Worm (Caenorhabditis elegans) whole organism, dauer: Measurements from ENCODE around the gene K10H10.9.

ENCODE experiments used
- unc-62 ChIP-seq: sonication (generic microtip); optimal IDR thresholded peaks from 2 replicates; lab custom pipeline; 2017; ENCODE audit warnings: missing biosample characterization, missing genetic modification reagents, missing genetic modification characterization

K10H10.9 gene

DNA sequence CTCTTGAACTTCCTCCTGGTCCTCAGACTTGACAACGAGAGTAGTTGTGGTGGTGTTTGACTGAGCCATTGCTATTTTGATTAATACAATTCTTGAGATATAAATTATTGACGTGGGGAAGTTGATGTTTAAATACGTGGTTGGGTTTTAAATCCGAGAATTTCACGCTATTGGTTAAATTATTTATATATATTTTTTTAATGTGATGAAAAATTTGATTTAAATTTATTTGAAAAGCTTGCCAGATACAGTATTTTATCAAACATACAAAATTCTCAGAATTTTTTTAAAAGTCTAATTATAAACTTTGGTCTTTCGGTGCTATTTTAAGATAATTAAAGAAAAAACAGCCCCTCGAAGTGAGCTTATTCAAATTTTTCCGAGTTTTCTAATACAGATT is 7.4 kb downstream of the K10H10.9 start, which contains the start of the genes K10H10.7 and K10H10.10:
K10H10.7 (minus strand) TSS at position 101 of the 400 bp plus-strand sequence.
K10H10.10 (plus strand) TSS at position 204 of the 400 bp plus-strand sequence.
- TF ChIP-seq unc-62 (GFP tag; lab: Kevin White, UChicago): no peak

DNA sequence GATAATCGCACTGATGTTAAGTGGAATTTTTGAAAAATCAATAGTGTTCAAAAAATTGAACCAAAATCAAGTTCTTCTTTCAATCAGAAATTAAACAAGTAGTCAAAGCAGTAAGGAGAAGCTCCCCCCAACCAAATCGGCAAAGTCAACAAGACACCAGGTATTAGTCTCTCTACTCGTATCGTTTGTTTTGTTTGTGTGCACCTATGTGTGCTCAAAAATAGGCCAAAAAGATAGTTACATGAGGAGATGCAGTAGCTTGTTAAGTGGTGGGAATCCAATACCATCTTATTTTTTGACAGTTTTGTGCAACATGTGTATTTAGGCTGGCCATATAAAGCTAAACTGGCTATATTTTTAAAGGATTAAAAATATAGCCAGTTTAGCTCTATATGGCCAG is 8.7 kb downstream of the K10H10.9 start, which contains the start of gene K10H10.12:
K10H10.12 (minus strand) TSS at position 101 of the 400 bp plus-strand sequence.
- TF ChIP-seq unc-62 (GFP tag; lab: Kevin White, UChicago): no peak

DNA sequence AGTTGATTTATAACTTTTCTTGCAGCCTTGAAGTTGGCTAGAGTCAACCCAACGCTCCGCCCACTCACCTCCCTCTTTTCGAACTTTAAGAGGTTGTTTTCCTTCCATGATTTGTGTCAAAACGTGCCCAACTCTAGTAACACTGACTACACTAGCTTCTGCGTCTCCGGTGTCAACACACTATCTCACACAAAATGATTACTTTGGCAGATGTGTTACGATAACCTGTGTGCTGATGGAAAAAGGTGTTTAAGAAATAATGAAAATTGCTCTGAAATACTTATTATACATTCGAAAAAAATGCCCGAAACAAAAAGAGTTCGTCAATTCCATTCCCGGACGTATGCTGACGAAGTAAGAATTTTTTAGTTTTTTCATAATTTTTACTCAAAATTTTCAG is 11.9 kb downstream of the K10H10.9 start, which contains the start of gene K10H10.6:
K10H10.6 (plus strand) TSS at position 301 of the 400 bp plus-strand sequence.
- no peak for TF ChIP-seq unc-62 (GFP tag; lab: Kevin White, UChicago)

DNA sequence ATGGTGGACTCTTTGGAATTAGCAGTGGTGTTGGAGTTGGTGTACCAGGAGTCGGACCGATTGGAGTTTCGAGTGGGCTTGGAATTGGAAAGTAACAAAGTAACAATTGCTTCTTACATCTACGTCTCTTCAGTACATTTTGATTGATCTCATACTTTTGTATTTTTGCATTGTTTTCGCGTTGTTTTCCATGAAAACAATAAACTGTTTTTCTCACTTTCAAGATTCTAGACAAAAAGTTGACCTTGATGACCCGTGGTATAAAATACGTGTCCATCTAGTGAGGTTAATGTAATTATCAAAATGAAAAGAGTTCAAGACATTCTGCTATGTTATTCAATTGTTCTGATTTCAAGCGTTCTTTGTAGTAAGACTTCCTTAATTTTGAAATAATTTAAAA is 13.5 kb downstream of the K10H10.9 start, which contains the start of gene K10H10.5:
K10H10.5 (plus strand) TSS at position 301 of the 400 bp plus-strand sequence.
- no peak for TF ChIP-seq unc-62 (GFP tag; lab: Kevin White, UChicago)

DNA sequence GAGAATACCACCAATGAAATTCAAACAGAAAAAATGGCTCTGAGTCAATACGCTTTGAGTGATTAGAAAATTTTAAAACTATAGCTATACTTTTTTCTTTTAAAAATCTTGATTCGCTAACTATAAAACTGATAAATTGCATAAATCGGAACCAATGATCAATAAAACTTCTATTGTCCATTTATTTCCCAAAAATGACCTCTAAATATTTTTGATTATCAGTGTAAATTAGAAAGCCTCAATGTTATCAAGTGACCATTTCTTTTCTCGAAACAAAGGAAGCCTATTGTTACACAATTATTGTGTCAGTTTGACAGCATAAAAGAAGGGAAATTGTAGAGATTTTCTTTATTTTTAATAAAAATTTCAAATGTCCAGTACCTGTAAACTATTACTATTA is 14.8 kb downstream of the K10H10.9 start, which contains the start of gene K10H10.4:
K10H10.4 (plus strand) TSS at position 301 of the 400 bp plus-strand sequence.
- TF ChIP-seq unc-62 (GFP tag; lab: Kevin White, UChicago): no peak

DNA sequence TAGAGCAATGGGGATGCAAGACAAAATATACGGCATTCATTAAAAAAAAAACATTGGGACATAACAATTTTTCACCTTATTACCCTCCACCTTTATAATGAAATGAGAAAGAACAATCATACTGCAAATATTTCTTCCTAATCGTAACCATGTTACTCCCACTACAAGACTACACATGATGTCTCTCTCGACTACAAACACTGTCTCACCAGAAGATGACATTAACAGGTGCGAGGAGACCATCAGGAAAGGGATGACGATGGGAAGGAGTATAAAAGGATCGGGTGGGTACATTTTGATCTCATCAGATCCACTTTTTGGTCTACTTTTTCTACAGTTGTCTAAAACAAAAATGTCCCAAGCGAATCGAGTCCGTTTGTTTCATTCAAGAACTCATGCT is 17.1 kb downstream of the K10H10.9 start, which contains the start of gene dhs-8:
dhs-8 (plus strand) TSS at position 179 of the 400 bp plus-strand sequence.
- TF ChIP-seq unc-62 (GFP tag; lab: Kevin White, UChicago): no peak

DNA sequence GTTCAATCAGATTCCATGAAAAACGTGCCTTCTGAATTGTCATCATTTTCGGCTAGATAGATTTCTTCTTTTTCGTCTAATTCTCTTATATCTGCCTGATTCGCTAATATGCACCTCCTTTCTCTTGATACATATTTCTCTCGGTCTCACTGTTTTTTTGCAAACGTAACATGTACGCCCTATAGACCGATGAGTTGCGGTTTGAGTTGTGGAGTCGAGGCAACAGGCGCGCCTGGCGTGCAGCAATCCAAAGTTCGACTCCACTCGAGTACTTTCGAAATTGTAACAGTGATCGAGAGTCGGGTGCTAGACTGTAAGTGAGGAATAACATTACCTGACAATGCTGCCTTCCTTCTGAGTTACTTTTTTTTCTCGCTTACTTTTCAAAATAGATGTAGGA is 18.1 kb downstream of the K10H10.9 start:
- TF ChIP-seq unc-62 (GFP tag; lab: Kevin White, UChicago): no peak

DNA sequence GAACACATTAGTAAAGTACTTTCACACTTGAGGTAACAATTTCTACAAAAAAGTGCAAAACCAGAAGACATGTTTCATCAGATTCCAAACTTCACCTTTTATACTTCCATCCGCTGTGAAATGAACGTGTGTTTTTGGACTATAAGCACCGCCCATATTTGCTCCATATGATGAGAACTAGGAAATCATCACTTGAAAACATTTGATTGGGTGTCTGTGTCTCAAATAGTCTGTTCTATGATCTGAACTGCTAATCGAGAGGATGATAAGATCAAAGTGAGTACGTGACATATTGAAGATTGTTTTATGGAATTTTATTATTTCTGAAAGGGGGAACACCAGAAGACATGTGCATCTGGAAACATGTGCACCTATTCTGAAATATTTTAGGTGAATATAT is 19.6 kb downstream of the K10H10.9 start:
- TF ChIP-seq unc-62 (GFP tag; lab: Kevin White, UChicago): no peak

DNA sequence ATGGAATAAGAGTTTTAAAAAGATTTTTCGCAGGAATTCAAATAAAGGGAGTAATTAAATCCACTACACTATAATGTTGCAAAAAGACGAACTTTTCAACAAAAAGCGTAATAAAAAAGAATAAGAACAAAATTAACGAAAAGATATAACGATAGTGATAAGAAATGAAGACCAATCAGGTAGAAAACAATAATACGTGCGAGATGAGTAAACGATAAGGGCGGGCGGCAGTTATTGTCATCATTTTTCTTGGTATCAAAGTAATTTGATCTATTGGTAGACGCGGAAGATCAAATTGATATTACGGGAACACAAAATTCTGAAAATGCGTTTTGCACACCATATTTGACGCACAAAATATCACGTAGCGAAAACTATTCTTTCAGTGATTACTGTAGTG is 20.5 kb downstream of the K10H10.9 start:
- TF ChIP-seq unc-62 (GFP tag; lab: Kevin White, UChicago): no peak

DNA sequence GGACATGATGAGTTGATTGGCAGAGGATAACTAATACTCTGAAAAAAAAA is 20.7 kb downstream of the K10H10.9 start, which contains the start of gene cysl-2:
cysl-2 (minus strand) TSS at position 38 of the 50 bp plus-strand sequence.
- no peak for TF ChIP-seq unc-62 (GFP tag; lab: Kevin White, UChicago)

DNA sequence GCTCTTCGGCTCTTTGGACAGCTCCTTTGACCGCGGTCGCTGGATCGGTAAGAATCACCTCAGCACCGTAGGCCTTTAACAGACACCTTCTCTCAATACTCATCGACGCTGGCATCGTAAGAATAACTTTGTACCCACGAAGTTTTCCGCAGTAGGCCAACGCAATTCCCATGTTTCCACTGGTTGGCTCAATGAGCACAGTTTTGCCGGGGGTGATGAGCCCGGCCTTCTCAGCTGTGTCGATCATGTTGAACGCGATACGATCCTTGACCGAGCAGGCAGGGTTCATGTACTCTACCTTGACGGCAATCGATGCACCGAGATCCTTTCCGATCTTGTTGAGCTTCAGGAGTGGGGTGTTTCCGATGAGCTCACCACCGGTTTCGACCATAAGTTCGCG is 20.9 kb downstream of the K10H10.9 start:
- no peak for TF ChIP-seq unc-62 (GFP tag; lab: Kevin White, UChicago)

DNA sequence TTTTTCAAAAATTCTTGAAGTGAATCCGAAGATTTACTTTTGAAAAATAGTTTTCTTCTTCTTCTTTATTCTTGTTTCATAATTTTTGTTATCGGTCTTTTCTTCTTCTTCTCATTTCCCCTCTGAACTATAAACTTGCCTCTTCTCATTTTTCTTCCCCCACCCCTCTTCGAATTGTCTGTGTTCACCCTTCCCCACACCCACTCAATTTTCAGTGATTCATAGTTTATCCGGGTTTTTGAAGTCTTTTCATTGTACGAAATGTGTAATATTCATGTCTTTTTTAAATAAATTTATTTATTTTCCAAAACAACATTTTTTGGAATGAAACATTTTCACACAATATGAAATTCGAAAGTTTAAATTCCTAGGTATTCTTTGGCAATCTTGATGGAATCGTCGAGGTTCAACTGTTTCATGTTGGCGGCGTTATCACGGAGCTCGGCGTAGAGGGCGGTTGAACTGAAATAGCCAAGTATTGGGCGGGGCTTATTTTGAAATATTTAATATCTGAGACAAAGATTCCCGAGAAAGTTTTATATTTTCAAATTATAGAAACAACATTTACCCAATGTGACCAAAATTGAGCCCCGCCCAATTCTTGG is 22.2 kb downstream of the K10H10.9 start:
- TF ChIP-seq unc-62 (GFP tag; lab: Kevin White, UChicago): no peak

DNA sequence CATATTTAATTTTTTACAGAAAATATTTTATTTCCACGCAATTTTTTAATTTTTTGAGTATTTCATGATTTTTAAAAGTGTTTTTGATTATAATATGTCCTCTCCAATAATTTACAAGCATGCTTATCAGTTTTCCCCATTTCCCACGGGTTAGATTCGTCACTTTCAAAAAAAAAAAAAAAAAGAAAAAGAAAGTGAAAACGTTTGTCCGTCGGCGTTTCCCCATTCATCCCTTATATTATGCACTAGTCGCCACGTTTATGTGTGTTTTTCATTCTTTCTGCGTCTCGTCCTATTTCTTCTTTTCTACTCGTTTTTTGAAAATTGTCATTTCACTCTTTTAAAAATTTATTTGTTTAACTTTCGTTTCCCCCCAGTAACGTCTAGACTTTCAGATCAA is 25.5 kb downstream of the K10H10.9 start, which contains the start of gene vnut-1:
vnut-1 (plus strand) TSS at position 396 of the 400 bp plus-strand sequence.
- no peak for TF ChIP-seq unc-62 (GFP tag; lab: Kevin White, UChicago)

DNA sequence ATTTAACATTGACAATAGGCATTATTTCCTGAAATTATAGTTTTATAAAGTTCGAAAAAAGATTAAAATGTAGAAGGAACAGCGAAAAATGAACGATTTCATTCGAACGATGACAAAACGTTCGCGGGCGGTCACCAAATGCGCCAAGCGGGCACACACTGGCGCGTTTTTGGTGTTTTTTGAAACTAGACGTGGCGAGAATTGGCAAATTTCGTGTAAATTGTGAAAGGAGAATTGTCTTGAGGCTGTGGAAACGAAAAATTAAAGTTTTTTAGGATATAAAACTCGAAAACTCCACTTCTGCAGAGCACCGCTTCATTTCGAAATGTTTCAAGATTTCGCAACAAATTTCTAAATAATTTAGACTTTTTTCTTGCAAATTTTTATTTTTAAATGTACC is 26.3 kb downstream of the K10H10.9 start, which contains the start of gene usp-14:
usp-14 (minus strand) TSS at position 28 of the 400 bp plus-strand sequence.
- no peak for TF ChIP-seq unc-62 (GFP tag; lab: Kevin White, UChicago)

DNA sequence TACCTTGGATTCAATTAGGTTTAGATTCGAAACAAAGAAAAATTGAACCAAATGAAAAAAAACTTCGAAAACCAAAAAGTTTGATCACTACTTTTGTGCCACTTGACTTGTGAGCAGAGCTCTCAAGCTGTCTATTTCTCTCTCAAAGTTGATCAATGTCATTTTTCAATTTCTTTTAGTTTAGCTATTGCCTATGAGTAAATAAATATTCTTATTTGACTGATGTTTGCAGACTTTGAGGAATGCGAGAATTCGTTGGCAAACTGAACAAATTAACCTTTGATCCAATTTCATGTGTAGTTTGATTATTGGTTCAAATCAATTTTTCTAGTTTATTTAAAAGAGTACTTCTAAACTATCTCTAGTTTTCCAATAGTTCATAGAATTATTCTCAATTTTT is 31.1 kb downstream of the K10H10.9 start:
- no peak for TF ChIP-seq unc-62 (GFP tag; lab: Kevin White, UChicago)

DNA sequence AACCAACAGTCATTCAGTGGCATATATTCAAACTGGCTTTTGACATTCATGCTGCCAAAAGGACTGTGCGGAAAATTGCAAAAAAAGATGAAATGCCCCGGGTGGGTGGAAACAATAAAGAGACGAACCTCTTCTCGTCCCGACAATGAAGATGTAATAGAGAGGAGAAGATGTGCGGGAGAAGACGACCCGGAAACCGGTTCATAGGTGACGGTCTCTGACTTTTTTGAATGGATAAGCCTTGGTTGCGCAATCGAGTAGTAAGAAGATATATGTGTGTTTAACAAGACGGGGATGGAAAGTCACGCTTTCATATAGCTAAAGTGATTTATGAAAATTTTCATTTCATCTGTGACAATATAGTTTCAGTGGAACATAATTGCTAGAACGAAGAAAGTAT is 34.1 kb downstream of the K10H10.9 start:
- TF ChIP-seq unc-62 (GFP tag; lab: Kevin White, UChicago): no peak

DNA sequence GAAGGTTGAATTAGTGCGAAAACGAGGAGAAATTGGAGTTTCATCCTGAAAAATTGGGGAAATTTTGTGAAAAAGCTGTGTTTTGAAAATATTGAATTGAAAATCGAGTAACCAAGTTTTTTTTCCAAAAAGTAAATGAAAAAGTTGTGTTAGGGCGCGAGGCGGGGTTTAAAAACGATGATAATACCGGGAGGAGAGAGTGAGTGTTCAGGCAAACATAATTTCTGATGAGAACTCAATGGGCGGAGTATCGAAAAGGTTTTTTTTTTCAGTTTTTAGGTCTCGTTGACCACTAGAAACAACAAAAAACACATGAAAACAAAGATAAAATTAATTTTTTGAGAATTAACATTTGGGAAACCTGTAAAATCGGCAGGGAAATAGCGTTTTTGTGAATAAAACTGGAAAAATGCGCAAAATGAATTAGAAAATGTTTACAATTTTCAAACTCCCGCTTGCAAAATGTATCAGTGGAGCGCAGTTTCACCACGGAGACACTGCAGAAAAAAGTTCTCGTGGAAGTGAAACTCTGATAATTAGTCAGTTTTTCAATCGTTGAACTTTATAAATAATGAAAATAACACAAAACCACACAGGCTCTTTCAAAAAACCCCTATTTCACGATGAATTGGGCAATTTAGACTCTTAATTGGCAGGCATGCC is 35.2 kb downstream of the K10H10.9 start, which contains the start of gene C13B4.1:
C13B4.1 (minus strand) TSS at position 51 of the 663 bp plus-strand sequence.
- TF ChIP-seq unc-62 (GFP tag; lab: Kevin White, UChicago): no peak
